Fruit fly (Drosophila melanogaster) whole organism, embryonic: ENCODE results near the gene CG34300.

Source experiments
- Atf3 ChIP-seq: fragments of 200-800 bp; sonication (Bioruptor generic); optimal IDR thresholded peaks from 3 replicates; lab custom pipeline; 2016; ENCODE audit warnings: missing biosample characterization, missing genetic modification characterization
- B-H2 ChIP-seq: fragments of 200-800 bp; sonication (Bioruptor generic); optimal IDR thresholded peaks from 2 replicates; lab custom pipeline; 2018; ENCODE audit warnings: missing biosample characterization, mild to moderate bottlenecking, missing genetic modification characterization
- CG11723 ChIP-seq: fragments of 200-800 bp; sonication (Bioruptor generic); optimal IDR thresholded peaks from 2 replicates; lab custom pipeline; 2017; ENCODE audit warnings: missing biosample characterization, mild to moderate bottlenecking, missing genetic modification characterization
- CG12071 ChIP-seq: fragments of 200-800 bp; sonication (Bioruptor generic); optimal IDR thresholded peaks from 3 replicates; lab custom pipeline; 2018; ENCODE audit warnings: missing biosample characterization, mild to moderate bottlenecking, missing genetic modification characterization
- CG14441 ChIP-seq: fragments of 200-800 bp; sonication (Bioruptor generic); IDR thresholded peaks from 2 replicates; pipeline ENCODE4 v1.3.6; 2022; ENCODE audit warnings: missing biosample characterization, missing genetic modification characterization
- CG17612 ChIP-seq: fragments of 200-800 bp; sonication (Bioruptor generic); IDR thresholded peaks from 2 replicates; pipeline ENCODE4 v1.3.6; 2022; ENCODE audit warnings: missing biosample characterization, missing genetic modification characterization
- CG1832 ChIP-seq: fragments of 200-800 bp; sonication (Bioruptor generic); optimal IDR thresholded peaks from 2 replicates; lab custom pipeline; 2017; ENCODE audit warnings: missing biosample characterization, mild to moderate bottlenecking, missing genetic modification characterization, inconsistent platforms
- CG31388 ChIP-seq: fragments of 200-800 bp; sonication (Bioruptor generic); optimal IDR thresholded peaks from 2 replicates; lab custom pipeline; 2016; ENCODE audit warnings: missing biosample characterization, missing genetic modification characterization
- CG34376 ChIP-seq: fragments of 200-800 bp; sonication (Bioruptor generic); optimal IDR thresholded peaks from 2 replicates; lab custom pipeline; 2018; ENCODE audit warnings: missing biosample characterization, mild to moderate bottlenecking, missing genetic modification characterization
- CG3847 ChIP-seq: fragments of 200-800 bp; sonication (Bioruptor generic); IDR thresholded peaks from 2 replicates; pipeline ENCODE4 v1.3.6; 2022; ENCODE audit warnings: missing biosample characterization, missing genetic modification characterization
- CG4820 ChIP-seq: fragments of 200-800 bp; sonication (Bioruptor generic); optimal IDR thresholded peaks from 3 replicates; lab custom pipeline; 2016; ENCODE audit warnings: missing biosample characterization, missing genetic modification characterization
- CG7745 ChIP-seq: fragments of 200-800 bp; sonication (Bioruptor generic); optimal IDR thresholded peaks from 2 replicates; lab custom pipeline; 2018; ENCODE audit warnings: missing biosample characterization, mild to moderate bottlenecking, missing genetic modification characterization, moderate library complexity
- CG7963 ChIP-seq: fragments of 200-800 bp; sonication (Bioruptor generic); IDR thresholded peaks from 3 replicates; pipeline ENCODE4 v1.3.6; 2022; ENCODE audit warnings: missing biosample characterization, missing genetic modification characterization; ENCODE audit not compliant: partially characterized antibody
- CG9727 ChIP-seq: fragments of 200-800 bp; sonication (Bioruptor generic); optimal IDR thresholded peaks from 3 replicates; lab custom pipeline; 2017; ENCODE audit warnings: missing biosample characterization, mild to moderate bottlenecking, missing genetic modification characterization
- CG9932 ChIP-seq: fragments of 200-800 bp; sonication (Bioruptor generic); IDR thresholded peaks from 2 replicates; pipeline ENCODE4 v1.3.6; 2022; ENCODE audit warnings: missing biosample characterization, missing genetic modification characterization
- CoRest ChIP-seq: fragments of 200-800 bp; sonication (Bioruptor generic); optimal IDR thresholded peaks from 3 replicates; lab custom pipeline; 2018; ENCODE audit warnings: missing biosample characterization, mild to moderate bottlenecking, missing genetic modification characterization, moderate library complexity
- Dek ChIP-seq: fragments of 200-800 bp; sonication (Bioruptor generic); optimal IDR thresholded peaks from 3 replicates; lab custom pipeline; 2019; ENCODE audit warnings: missing biosample characterization, mild to moderate bottlenecking, missing genetic modification characterization, moderate library complexity
- Doc3 ChIP-seq: fragments of 200-800 bp; sonication (Bioruptor generic); IDR thresholded peaks from 3 replicates; pipeline ENCODE4 v1.3.6; 2022; ENCODE audit warnings: missing biosample characterization, missing genetic modification characterization; ENCODE audit not compliant: partially characterized antibody
- Elba2 ChIP-seq: fragments of 200-800 bp; sonication (Bioruptor generic); optimal IDR thresholded peaks from 3 replicates; lab custom pipeline; 2016; ENCODE audit warnings: missing biosample characterization, missing genetic modification characterization
- Ets65A ChIP-seq: fragments of 200-800 bp; sonication (Bioruptor generic); peaks from one replicate; lab custom pipeline; 2016; ENCODE audit warnings: missing biosample characterization, missing genetic modification characterization
- Gug ChIP-seq: fragments of 200-800 bp; sonication (Bioruptor generic); IDR thresholded peaks from 4 replicates; pipeline ENCODE4 v1.3.6; 2022; ENCODE audit warnings: missing biosample characterization, missing genetic modification characterization
- HHEX ChIP-seq: fragments of 200-800 bp; sonication (Bioruptor generic); optimal IDR thresholded peaks from 3 replicates; lab custom pipeline; 2017; ENCODE audit warnings: missing biosample characterization, mild to moderate bottlenecking, missing genetic modification characterization, missing genetic modification reagents
- HLHmδ ChIP-seq: fragments of 200-800 bp; sonication (Bioruptor generic); optimal IDR thresholded peaks from 2 replicates; lab custom pipeline; 2018; ENCODE audit warnings: missing biosample characterization, mild to moderate bottlenecking, missing genetic modification characterization, moderate library complexity
- Hey ChIP-seq: fragments of 200-800 bp; sonication (Bioruptor generic); optimal IDR thresholded peaks from 3 replicates; lab custom pipeline; 2018; ENCODE audit warnings: missing biosample characterization, mild to moderate bottlenecking, missing genetic modification characterization
- Hr39 ChIP-seq: fragments of >200 bp; optimal IDR thresholded peaks from 2 replicates; lab custom pipeline; 2017
- Hr51 ChIP-seq, 2 experiments: fragments of 200-800 bp; sonication (Bioruptor generic); optimal IDR thresholded peaks; 2 replicates in 1 of 2; 3 replicates in 1 of 2; lab custom pipeline; 2016 to 2018; ENCODE audit warnings: missing biosample characterization in 2 of 2, missing genetic modification characterization in 2 of 2, mild to moderate bottlenecking in 1 of 2, moderate library complexity in 1 of 2
- MESR4 ChIP-seq: fragments of 200-800 bp; sonication (Bioruptor generic); optimal IDR thresholded peaks from 2 replicates; lab custom pipeline; 2018; ENCODE audit warnings: missing biosample characterization, mild to moderate bottlenecking, missing genetic modification characterization, moderate library complexity
- Myb ChIP-seq: fragments of 200-800 bp; sonication (Bioruptor generic); optimal IDR thresholded peaks from 2 replicates; lab custom pipeline; 2016; ENCODE audit warnings: missing biosample characterization, missing genetic modification characterization
- Nf-YA ChIP-seq: fragments of 200-800 bp; sonication (Bioruptor generic); IDR thresholded peaks from 2 replicates; pipeline ENCODE4 v1.3.6; 2022; ENCODE audit warnings: missing biosample characterization, missing genetic modification characterization
- Oaz ChIP-seq: fragments of 200-800 bp; sonication (Bioruptor generic); IDR thresholded peaks from 2 replicates; pipeline ENCODE4 v1.3.6; 2022; ENCODE audit warnings: missing biosample characterization, missing genetic modification characterization
- Oli ChIP-seq: fragments of 200-800 bp; sonication (Bioruptor generic); optimal IDR thresholded peaks from 2 replicates; lab custom pipeline; 2018; ENCODE audit warnings: missing biosample characterization, mild to moderate bottlenecking, missing genetic modification characterization, moderate library complexity
- Rx ChIP-seq: fragments of 200-800 bp; sonication (Bioruptor generic); IDR thresholded peaks from 2 replicates; pipeline ENCODE4 v1.3.6; 2022; ENCODE audit warnings: missing biosample characterization, missing genetic modification characterization
- Trl ChIP-seq, 3 experiments: fragments of >200 bp in 2 of 3; fragments of 200-800 bp in 1 of 3; sonication (Bioruptor generic) in 1 of 3; optimal IDR thresholded peaks; 2 replicates in 1 of 3; 3 replicates in 2 of 3; lab custom pipeline; 2016 to 2017; ENCODE audit warnings: missing biosample characterization in 1 of 3, missing genetic modification characterization in 1 of 3
- YL-1 ChIP-seq: fragments of 200-800 bp; sonication (Bioruptor generic); optimal IDR thresholded peaks from 3 replicates; lab custom pipeline; 2017; ENCODE audit warnings: missing biosample characterization, mild to moderate bottlenecking, missing genetic modification characterization
- al ChIP-seq: fragments of 200-800 bp; sonication (Bioruptor generic); IDR thresholded peaks from 2 replicates; pipeline ENCODE4 v1.3.6; 2022; ENCODE audit warnings: missing biosample characterization, missing genetic modification characterization
- bbx ChIP-seq: fragments of 200-800 bp; sonication (Bioruptor generic); IDR thresholded peaks from 2 replicates; pipeline ENCODE4 v1.3.6; 2022; ENCODE audit warnings: missing biosample characterization, missing genetic modification characterization; ENCODE audit not compliant: partially characterized antibody
- bigmax ChIP-seq: fragments of 200-800 bp; sonication (Bioruptor generic); optimal IDR thresholded peaks from 2 replicates; lab custom pipeline; 2018; ENCODE audit warnings: missing biosample characterization, mild to moderate bottlenecking, missing genetic modification characterization
- bsh ChIP-seq, 2 experiments: fragments of 200-800 bp; sonication (Bioruptor generic); optimal IDR thresholded peaks; 2 replicates each; lab custom pipeline; 2017 to 2018; ENCODE audit warnings: mild to moderate bottlenecking in 2 of 2, missing biosample characterization in 2 of 2, missing genetic modification characterization in 2 of 2, moderate library complexity in 1 of 2
- cas ChIP-seq: fragments of 200-800 bp; sonication (Bioruptor generic); IDR thresholded peaks from 2 replicates; pipeline ENCODE4 v1.3.6; 2022; ENCODE audit warnings: missing biosample characterization, missing genetic modification characterization
- croc ChIP-seq: fragments of 200-800 bp; sonication (Bioruptor generic); conservative IDR thresholded peaks from 3 replicates; pipeline ENCODE4 v1.3.6; 2022; ENCODE audit warnings: missing biosample characterization, missing genetic modification characterization
- esg ChIP-seq: fragments of 200-800 bp; sonication (Bioruptor generic); conservative IDR thresholded peaks from 2 replicates; pipeline ENCODE4 v1.3.6; 2022; ENCODE audit warnings: missing biosample characterization, missing genetic modification characterization
- grn ChIP-seq: fragments of 200-800 bp; sonication (Bioruptor generic); optimal IDR thresholded peaks from 3 replicates; lab custom pipeline; 2017; ENCODE audit warnings: missing biosample characterization, missing genetic modification characterization
- gt ChIP-seq: fragments of 200-800 bp; sonication (Bioruptor generic); IDR thresholded peaks from 2 replicates; pipeline ENCODE4 v1.3.6; 2022; ENCODE audit warnings: missing biosample characterization, missing genetic modification characterization
- ham ChIP-seq: fragments of 200-800 bp; sonication (Bioruptor generic); IDR thresholded peaks from 2 replicates; pipeline ENCODE4 v1.3.6; 2022; ENCODE audit warnings: missing biosample characterization, missing genetic modification characterization
- onecut ChIP-seq: fragments of 200-800 bp; sonication (Bioruptor generic); IDR thresholded peaks from 2 replicates; pipeline ENCODE4 v1.3.6; 2022; ENCODE audit warnings: missing biosample characterization, missing genetic modification characterization
- phol ChIP-seq: fragments of 200-800 bp; sonication (Bioruptor generic); optimal IDR thresholded peaks from 3 replicates; lab custom pipeline; 2018; ENCODE audit warnings: missing biosample characterization, mild to moderate bottlenecking, missing genetic modification characterization, moderate library complexity
- pum ChIP-seq: fragments of 200-800 bp; sonication (Bioruptor generic); optimal IDR thresholded peaks from 2 replicates; lab custom pipeline; 2016; ENCODE audit warnings: missing biosample characterization, missing genetic modification characterization
- ssp ChIP-seq: fragments of 200-800 bp; sonication (Bioruptor generic); IDR thresholded peaks from 2 replicates; pipeline ENCODE4 v1.3.6; 2022; ENCODE audit warnings: missing biosample characterization, missing genetic modification characterization
- wdn ChIP-seq: fragments of 200-800 bp; sonication (Bioruptor generic); IDR thresholded peaks from 2 replicates; pipeline ENCODE4 v1.3.6; 2022; ENCODE audit warnings: missing biosample characterization, missing genetic modification characterization
- yki ChIP-seq: fragments of >200 bp; optimal IDR thresholded peaks from 3 replicates; lab custom pipeline; 2018
- zf30C ChIP-seq: fragments of 200-800 bp; sonication (Bioruptor generic); optimal IDR thresholded peaks from 3 replicates; lab custom pipeline; 2018; ENCODE audit warnings: missing biosample characterization, mild to moderate bottlenecking, missing genetic modification characterization

The CG34300 gene

DNA sequence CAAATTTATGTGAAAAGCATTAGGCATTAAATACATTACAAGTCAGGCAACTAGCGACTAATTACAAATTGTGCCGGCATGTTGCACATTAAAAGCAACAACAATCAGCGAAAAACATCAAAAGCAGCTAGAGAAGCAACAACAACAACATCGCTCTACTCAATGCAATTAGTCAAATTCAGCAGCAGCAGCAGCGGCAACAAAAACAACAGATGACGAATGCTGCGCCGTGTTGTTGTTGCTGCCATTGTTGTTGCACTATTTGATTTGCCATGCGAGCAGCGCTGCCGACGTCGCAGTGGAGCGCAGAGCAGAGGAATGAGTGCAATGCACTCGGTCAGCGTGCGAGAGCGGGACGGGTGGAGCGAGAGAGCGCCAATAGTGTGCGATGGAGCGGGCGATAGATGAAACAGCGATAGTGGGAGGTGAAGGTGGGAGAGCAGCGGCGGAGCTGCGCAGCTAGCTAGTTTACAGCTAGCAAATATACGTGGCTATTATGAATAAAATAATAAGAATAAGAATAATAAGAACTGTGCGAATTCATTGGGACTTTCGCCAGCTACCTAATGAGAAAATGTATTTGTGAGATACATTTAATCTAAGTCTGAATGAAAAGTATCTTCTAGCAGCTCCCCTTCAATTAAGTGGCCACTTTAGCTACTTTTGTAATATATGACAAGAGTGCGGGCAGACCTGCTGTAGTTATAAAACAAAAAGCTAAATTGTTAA, 31.6 kb upstream of the CG34300 start (continued):
- TF ChIP-seq Oli (tag; lab: Kevin White, UChicago) (peak; percentile 17), CG34376 (peak; percentile 17), YL-1 (GFP tag; lab: Kevin White, UChicago) (no peak), bigmax (GFP tag; lab: Kevin White, UChicago) (no peak), cas (GFP tag; lab: Robert Waterston, UW) (no peak), al (GFP tag; lab: Robert Waterston, UW) (no peak), grn (GFP tag; lab: Kevin White, UChicago) (peak; percentile 82), esg (no peak), bsh (GFP tag; optimal IDR thresholded peaks at IDR 0.05; lab: Kevin White, UChicago) (no peak), HHEX (no peak), Atf3 (no peak), CG7963 (GFP tag; lab: Robert Waterston, UW) (no peak), CG7745 (no peak), Gug (GFP tag; lab: Robert Waterston, UW) (no peak), yki (lab: Kevin White, UChicago) (no peak), CG3847 (GFP tag; lab: Robert Waterston, UW) (no peak), phol (tag; lab: Kevin White, UChicago) (no peak), gt (GFP tag; lab: Robert Waterston, UW) (no peak), Elba2 (GFP tag; lab: Kevin White, UChicago) (peak; percentile 48), CG31388 (GFP tag; lab: Kevin White, UChicago) (no peak), B-H2 (GFP tag; lab: Kevin White, UChicago) (no peak), HLHmδ (peak; percentile 49), CG9727 (no peak), Hr51 (GFP tag; optimal IDR thresholded peaks at IDR 0.05; lab: Kevin White, UChicago) (peak in 1 of 2 experiments; percentile 21), CG1832 (GFP tag; lab: Kevin White, UChicago) (peak; percentile 88), Hr39 (lab: Kevin White, UChicago) (no peak), CoRest (tag; lab: Kevin White, UChicago) (peak; percentile 28), Trl (optimal IDR thresholded peaks at IDR 0.05; lab: Kevin White, UChicago) (peak; percentile 63 to 79), Trl (GFP tag; optimal IDR thresholded peaks at IDR 0.05; lab: Kevin White, UChicago) (no peak), Myb (no peak), zf30C (GFP tag; lab: Kevin White, UChicago) (no peak), bbx (0 out of 2 replicates have a peak, but pooled peaks have one; percentile 29), ssp (no peak), CG17612 (GFP tag; lab: Robert Waterston, UW) (no peak), CG9932 (GFP tag; lab: Robert Waterston, UW) (no peak), ham (GFP tag; lab: Robert Waterston, UW) (no peak), wdn (GFP tag; lab: Robert Waterston, UW) (no peak), Rx (GFP tag; lab: Robert Waterston, UW) (no peak), Ets65A (GFP tag; lab: Kevin White, UChicago) (no peak), Hey (tag; lab: Kevin White, UChicago) (no peak), Dek (tag; lab: Kevin White, UChicago) (no peak), CG14441 (GFP tag; lab: Robert Waterston, UW) (no peak), Oaz (GFP tag; lab: Robert Waterston, UW) (no peak), MESR4 (GFP tag; lab: Kevin White, UChicago) (no peak), croc (GFP tag; lab: Robert Waterston, UW) (no peak), Nf-YA (GFP tag; lab: Robert Waterston, UW) (no peak), CG11723 (GFP tag; lab: Kevin White, UChicago) (no peak), CG12071 (GFP tag; lab: Kevin White, UChicago) (no peak), pum (GFP tag; lab: Kevin White, UChicago) (no peak), onecut (GFP tag; lab: Robert Waterston, UW) (no peak), CG4820 (GFP tag; lab: Kevin White, UChicago) (no peak), Doc3 (GFP tag; lab: Robert Waterston, UW) (no peak)
